Worm (Caenorhabditis elegans) whole organism, L1 larva: ENCODE data around the gene tbc-7.

Experiments
- ceh-90 ChIP-seq: sonication (generic microtip); optimal IDR thresholded peaks from 2 replicates; lab custom pipeline; 2016; ENCODE audit warnings: missing genetic modification characterization, missing compliant biosample characterization
- ces-1 ChIP-seq: fragments of 150-350 bp; optimal IDR thresholded peaks from 2 replicates; lab custom pipeline; 2014; ENCODE audit warnings: missing biosample characterization, missing genetic modification reagents, missing genetic modification characterization
- efl-1 ChIP-seq, 4 experiments: fragments of 150-350 bp; optimal IDR thresholded peaks in 3 of 4; peaks in 1 of 4; 1 replicate in 1 of 4; 2 replicates in 3 of 4; lab custom pipeline; 2014; ENCODE audit warnings: missing biosample characterization in 2 of 4, missing genetic modification characterization in 2 of 4, missing genetic modification reagents in 2 of 4
- lir-3 ChIP-seq: sonication (generic microtip); optimal IDR thresholded peaks from 2 replicates; lab custom pipeline; 2016; ENCODE audit warnings: mild to moderate bottlenecking, missing genetic modification characterization, moderate library complexity, missing compliant biosample characterization; ENCODE audit not compliant: poor library complexity
- mep-1 ChIP-seq: fragments of 150-350 bp; optimal IDR thresholded peaks from 2 replicates; lab custom pipeline; 2014; ENCODE audit warnings: missing biosample characterization, missing genetic modification characterization
- nhr-11 ChIP-seq: fragments of 150-350 bp; optimal IDR thresholded peaks from 2 replicates; lab custom pipeline; 2014; ENCODE audit warnings: missing biosample characterization, missing genetic modification characterization
- nhr-12 ChIP-seq: sonication (generic microtip); optimal IDR thresholded peaks from 2 replicates; lab custom pipeline; 2017; ENCODE audit warnings: missing biosample characterization, missing genetic modification characterization
- nhr-20 ChIP-seq: sonication (generic microtip); optimal IDR thresholded peaks from 2 replicates; lab custom pipeline; 2016; ENCODE audit warnings: mild to moderate bottlenecking, missing genetic modification characterization, missing compliant biosample characterization
- nhr-47 ChIP-seq: sonication (generic microtip); optimal IDR thresholded peaks from 2 replicates; lab custom pipeline; 2016; ENCODE audit warnings: mild to moderate bottlenecking, missing genetic modification characterization, moderate library complexity, missing compliant biosample characterization
- nhr-77 ChIP-seq: fragments of 150-350 bp; optimal IDR thresholded peaks from 2 replicates; lab custom pipeline; 2014; ENCODE audit warnings: missing biosample characterization, missing genetic modification characterization
- snpc-4 ChIP-seq: fragments of 150-350 bp; optimal IDR thresholded peaks from 2 replicates; lab custom pipeline; 2014; ENCODE audit warnings: missing biosample characterization, missing genetic modification characterization
- unc-130 ChIP-seq: fragments of 150-350 bp; optimal IDR thresholded peaks from 2 replicates; lab custom pipeline; 2017; ENCODE audit warnings: missing biosample characterization, missing genetic modification characterization, inconsistent platforms
- ztf-11 ChIP-seq, 2 experiments: sonication (generic microtip); optimal IDR thresholded peaks; 2 replicates each; lab custom pipeline; 2016 to 2017; ENCODE audit warnings: missing genetic modification characterization in 2 of 2, missing biosample characterization in 1 of 2, missing compliant biosample characterization in 1 of 2

DNA sequence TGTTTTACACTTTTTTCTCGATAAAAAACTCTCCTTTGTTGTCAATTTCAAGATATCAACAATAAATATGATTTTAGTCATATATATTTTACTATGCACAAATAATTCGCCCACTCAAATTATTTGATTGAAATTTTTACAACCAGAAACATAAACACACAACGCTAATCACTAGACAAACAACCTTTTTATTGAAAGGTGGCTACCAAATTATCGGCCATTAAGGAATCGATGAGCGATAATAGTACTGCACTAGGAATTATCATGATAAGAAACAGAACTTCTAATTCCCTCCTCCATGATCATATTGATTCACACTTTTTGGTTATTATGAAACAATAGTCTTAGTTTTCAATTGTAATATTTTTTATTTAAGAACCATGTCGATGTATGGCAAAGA lies 24.9 kb upstream of the tbc-7 start, which contains the start of gene C42D8.1:
- TF ChIP-seq lir-3 (tag; lab: Kevin White, UChicago) (no peak), ceh-90 (no peak), unc-130 (tag; lab: Kevin White, UChicago) (no peak), nhr-12 (tag; lab: Kevin White, UChicago) (no peak), ztf-11 (tag; optimal IDR thresholded peaks at IDR 0.05; lab: Kevin White, UChicago) (no peak), nhr-11 (tag; lab: Kevin White, UChicago) (no peak), snpc-4 (tag; lab: Kevin White, UChicago) (no peak), nhr-47 (tag; lab: Kevin White, UChicago) (no peak), nhr-77 (no peak), ces-1 (GFP tag; lab: Kevin White, UChicago) (no peak), mep-1 (tag; lab: Kevin White, UChicago) (no peak), nhr-20 (tag; lab: Kevin White, UChicago) (no peak), efl-1 (optimal IDR thresholded peaks at IDR 0.05; lab: Kevin White, UChicago) (no peak), efl-1 (GFP tag; optimal IDR thresholded peaks at IDR 0.05 in 1 of 2; lab: Kevin White, UChicago) (no peak)
